Fruit fly (Drosophila melanogaster): Measurements from ENCODE around the gene Vtld.

Vtld gene

dm6 chr3L:19807103-19807502, 46.9 kb downstream of the Vtld start, which contains the start of the genes CG14104 and Kap-alpha1 (continued):
- TF ChIP-seq CG32532 (GFP tag; IDR thresholded peaks at IDR 0.05): no peak
- no peak for TF ChIP-seq shn (GFP tag; optimal IDR thresholded peaks at IDR 0.05)
- no peak for TF ChIP-seq CG6765 (GFP tag; optimal IDR thresholded peaks at IDR 0.05)
- TF ChIP-seq Ptx1 (GFP tag; IDR thresholded peaks at IDR 0.05): no peak
- TF ChIP-seq CG1233 (GFP tag; optimal IDR thresholded peaks at IDR 0.05): no peak
- TF ChIP-seq ab (GFP tag; optimal IDR thresholded peaks at IDR 0.05): no peak
- TF ChIP-seq Ada2b (GFP tag; IDR thresholded peaks at IDR 0.05): no peak
- no peak for TF ChIP-seq CG2202 (tag; optimal IDR thresholded peaks at IDR 0.05)
- peak; percentile 62 for TF ChIP-seq vnd (GFP tag; IDR thresholded peaks at IDR 0.05; ENCODE audit: partially characterized antibody)
- TF ChIP-seq CG10565 (GFP tag; optimal IDR thresholded peaks at IDR 0.05): no peak
- no peak for TF ChIP-seq caup (GFP tag; optimal IDR thresholded peaks at IDR 0.05; ENCODE audit: severe bottlenecking)
- TF ChIP-seq ewg (GFP tag; optimal IDR thresholded peaks at IDR 0.05): no peak
- TF ChIP-seq Oli (tag; optimal IDR thresholded peaks at IDR 0.05): no peak
- TF ChIP-seq Hand (GFP tag; optimal IDR thresholded peaks at IDR 0.05): no peak
- TF ChIP-seq CG17829 (tag; optimal IDR thresholded peaks at IDR 0.05): peak; percentile 10
- no peak for TF ChIP-seq pb (GFP tag; optimal IDR thresholded peaks at IDR 0.05)
- no peak for TF ChIP-seq CG6272 (GFP tag; IDR thresholded peaks at IDR 0.05)
- no peak for TF ChIP-seq ham (GFP tag; IDR thresholded peaks at IDR 0.05)
- TF ChIP-seq HLH3B (GFP tag; IDR thresholded peaks at IDR 0.05): no peak
- TF ChIP-seq CG11504 (tag; optimal IDR thresholded peaks at IDR 0.05): no peak
- no peak for TF ChIP-seq CG34376 (GFP tag; optimal IDR thresholded peaks at IDR 0.05)
- TF ChIP-seq fd3F (GFP tag; optimal IDR thresholded peaks at IDR 0.05): no peak
- no peak for TF ChIP-seq fd102C (GFP tag; optimal IDR thresholded peaks at IDR 0.05)
- TF ChIP-seq Vsx1 (GFP tag; optimal IDR thresholded peaks at IDR 0.05): no peak
- no peak for TF ChIP-seq sisA (GFP tag; IDR thresholded peaks at IDR 0.05)
- TF ChIP-seq Trl (optimal IDR thresholded peaks at IDR 0.05): no peak
- no peak for TF ChIP-seq Trl (GFP tag; optimal IDR thresholded peaks at IDR 0.05)
- no peak for TF ChIP-seq CG14014 (GFP tag; IDR thresholded peaks at IDR 0.05)
- TF ChIP-seq cad (GFP tag; optimal IDR thresholded peaks at IDR 0.05): no peak
- no peak for TF ChIP-seq Usf (GFP tag; optimal IDR thresholded peaks at IDR 0.05)
- TF ChIP-seq tup (GFP tag; optimal IDR thresholded peaks at IDR 0.05): no peak
- no peak for TF ChIP-seq CG17359 (tag; optimal IDR thresholded peaks at IDR 0.05)
- no peak for TF ChIP-seq CG10267 (tag; optimal IDR thresholded peaks at IDR 0.05)
- TF ChIP-seq pita (GFP tag; optimal IDR thresholded peaks at IDR 0.05): no peak
- peak; percentile 1 for TF ChIP-seq CG10979 (tag; optimal IDR thresholded peaks at IDR 0.05)
- no peak for TF ChIP-seq Dip2 (GFP tag; IDR thresholded peaks at IDR 0.05)
- peak; percentile 88 for TF ChIP-seq chinmo (GFP tag; IDR thresholded peaks at IDR 0.05; ENCODE audit: partially characterized antibody)
- TF ChIP-seq salm (tag; optimal IDR thresholded peaks at IDR 0.05): no peak
- no peak for TF ChIP-seq CG7271 (tag; optimal IDR thresholded peaks at IDR 0.05)
- no peak for TF ChIP-seq nau (GFP tag; optimal IDR thresholded peaks at IDR 0.05)
- no peak for TF ChIP-seq CG13296 (GFP tag; optimal IDR thresholded peaks at IDR 0.05)
- TF ChIP-seq nerfin-2 (GFP tag; IDR thresholded peaks at IDR 0.05; ENCODE audit: partially characterized antibody): peak; percentile 50; the same call in 1 of the 2 replicates
- TF ChIP-seq unc-4 (GFP tag; IDR thresholded peaks at IDR 0.05; ENCODE audit: partially characterized antibody): peak; percentile 70
- no peak for TF ChIP-seq Dad (GFP tag; optimal IDR thresholded peaks at IDR 0.05)
- no peak for TF ChIP-seq Sox100B (GFP tag; optimal IDR thresholded peaks at IDR 0.05)
- TF ChIP-seq cas (GFP tag; IDR thresholded peaks at IDR 0.05): 0 out of 2 replicates have a peak, but pooled peaks have one; percentile 8
- TF ChIP-seq Dek (tag; optimal IDR thresholded peaks at IDR 0.05): no peak
- peak; percentile 72 for TF ChIP-seq CG4617 (GFP tag; optimal IDR thresholded peaks at IDR 0.05; ENCODE audit: borderline replicate concordance)
- no peak for TF ChIP-seq CG15696 (tag; optimal IDR thresholded peaks at IDR 0.05)
- TF ChIP-seq hb (GFP tag; IDR thresholded peaks at IDR 0.05; ENCODE audit: partially characterized antibody): peak; percentile 49; the same call in 1 of the 3 replicates
- no peak for TF ChIP-seq CG2875 (GFP tag; optimal IDR thresholded peaks at IDR 0.05)

All from whole organism, embryonic.